Fruit fly (Drosophila melanogaster) whole organism, adult: ENCODE data around the gene dati.

ENCODE experiments used
- CG11617 ChIP-seq: fragments of 200-800 bp; sonication (Bioruptor generic); optimal IDR thresholded peaks from 2 replicates; lab custom pipeline; 2017; ENCODE audit warnings: mild to moderate bottlenecking, missing biosample characterization, missing genetic modification reagents, missing genetic modification characterization
- CG14711 ChIP-seq: fragments of 200-800 bp; sonication (Bioruptor generic); optimal IDR thresholded peaks from 2 replicates; lab custom pipeline; 2018; ENCODE audit warnings: missing biosample characterization, mild to moderate bottlenecking, missing genetic modification characterization, moderate library complexity
- kay ChIP-seq: fragments of 200-800 bp; sonication (Bioruptor generic); peaks from one replicate; lab custom pipeline; 2016; ENCODE audit warnings: missing biosample characterization, missing genetic modification characterization, borderline replicate concordance
- pad ChIP-seq: fragments of 200-800 bp; sonication (Bioruptor generic); optimal IDR thresholded peaks from 3 replicates; lab custom pipeline; 2017; ENCODE audit warnings: missing biosample characterization, missing genetic modification characterization, mild to moderate bottlenecking, moderate library complexity, missing genetic modification reagents
- tj ChIP-seq: fragments of 200-800 bp; sonication (Bioruptor generic); optimal IDR thresholded peaks from 3 replicates; lab custom pipeline; 2017; ENCODE audit warnings: missing biosample characterization, mild to moderate bottlenecking, missing genetic modification characterization, moderate library complexity
- toe ChIP-seq: fragments of 200-800 bp; sonication (Bioruptor generic); optimal IDR thresholded peaks from 2 replicates; lab custom pipeline; 2016; ENCODE audit warnings: missing biosample characterization, missing genetic modification characterization

dm6 chr4:329119-329518 lies 66.3 kb downstream of the dati start:
- TF ChIP-seq pad (GFP tag; lab: Kevin White, UChicago) (no peak), tj (GFP tag; lab: Kevin White, UChicago) (no peak), toe (no peak), CG11617 (GFP tag; lab: Kevin White, UChicago) (no peak), CG14711 (tag; lab: Kevin White, UChicago) (no peak), kay (GFP tag; lab: Kevin White, UChicago) (no peak)
